Fruit fly (Drosophila melanogaster) whole organism: ENCODE measurements around the gene CG12811.

Experiments
- CG8478 ChIP-seq: fragments of >200 bp; optimal IDR thresholded peaks from 2 replicates; lab custom pipeline; 2018; ENCODE audit warnings: inconsistent platforms
- Dll ChIP-seq: fragments of >200 bp; optimal IDR thresholded peaks from 2 replicates; lab custom pipeline; 2017
- EcR ChIP-seq, 2 experiments: fragments of >200 bp; optimal IDR thresholded peaks; 2 replicates each; lab custom pipeline; 2017; ENCODE audit warnings: missing biosample characterization in 2 of 2, missing genetic modification characterization in 2 of 2, missing genetic modification reagents in 2 of 2
- pan ChIP-seq: fragments of >200 bp; optimal IDR thresholded peaks from 2 replicates; lab custom pipeline; 2017
- psq ChIP-seq: fragments of >200 bp; optimal IDR thresholded peaks from 2 replicates; lab custom pipeline; 2017
- usp ChIP-seq: fragments of >200 bp; optimal IDR thresholded peaks from 2 replicates; lab custom pipeline; 2017; ENCODE audit warnings: missing biosample characterization, missing genetic modification characterization, mixed read lengths

Gene CG12811

dm6 chr3R:10031480-10031879, 17.1 kb downstream of the CG12811 start:
- TF ChIP-seq Dll, result no peak
- no peak for TF ChIP-seq psq (lab: Kevin White, UChicago)
- TF ChIP-seq CG8478 (lab: Kevin White, UChicago), result no peak
- no peak for TF ChIP-seq EcR (GFP tag; optimal IDR thresholded peaks at IDR 0.05; lab: Kevin White, UChicago)
- no peak for TF ChIP-seq usp (GFP tag; lab: Kevin White, UChicago)
- TF ChIP-seq pan, result no peak

- TF ChIP-seq psq (lab: Kevin White, UChicago), result no peak
- no peak for TF ChIP-seq pan
- no peak for TF ChIP-seq usp (GFP tag; lab: Kevin White, UChicago)
- no peak for TF ChIP-seq Dll
- TF ChIP-seq EcR (GFP tag; optimal IDR thresholded peaks at IDR 0.05; lab: Kevin White, UChicago), result no peak
- no peak for TF ChIP-seq CG8478 (lab: Kevin White, UChicago)
These were observed 20.2 kb downstream of the CG12811 start for dm6 chr3R:10028378-10028777.

dm6 chr3R:10025050-10025449, 23.5 kb downstream of the CG12811 start, which contains the start of gene CG31407:
Gene CG31407, minus strand, starts transcription at chr3R:10025150.
- no peak for TF ChIP-seq EcR (GFP tag; optimal IDR thresholded peaks at IDR 0.05; lab: Kevin White, UChicago)
- no peak for TF ChIP-seq CG8478 (lab: Kevin White, UChicago)
- TF ChIP-seq psq (lab: Kevin White, UChicago), result no peak
- no peak for TF ChIP-seq Dll
- TF ChIP-seq usp (GFP tag; lab: Kevin White, UChicago), result no peak
- no peak for TF ChIP-seq pan

dm6 chr3R:10024032-10024712, 24.4 kb downstream of the CG12811 start:
- TF ChIP-seq CG8478 (lab: Kevin White, UChicago) (no peak), pan (no peak), psq (lab: Kevin White, UChicago) (no peak), EcR (GFP tag; optimal IDR thresholded peaks at IDR 0.05; lab: Kevin White, UChicago) (no peak), usp (GFP tag; lab: Kevin White, UChicago) (no peak), Dll (no peak)

dm6 chr3R:10001174-10001789, 47.3 kb downstream of the CG12811 start, which contains the start of gene CG5359:
Gene CG5359, minus strand, starts transcription at chr3R:10001276.
- TF ChIP-seq EcR (GFP tag; optimal IDR thresholded peaks at IDR 0.05; lab: Kevin White, UChicago) (no peak), usp (GFP tag; lab: Kevin White, UChicago) (no peak), pan (no peak), Dll (no peak), CG8478 (lab: Kevin White, UChicago) (no peak), psq (lab: Kevin White, UChicago) (no peak)
